Worm (Caenorhabditis elegans) whole organism, early embryonic: Measurements from ENCODE around the gene clc-24.

Experiments used
- ama-1 ChIP-seq: fragments of 150-350 bp; optimal IDR thresholded peaks from 2 replicates; lab custom pipeline; 2014
- ceh-36 ChIP-seq: sonication (generic microtip); optimal IDR thresholded peaks from 2 replicates; lab custom pipeline; 2016; ENCODE audit warnings: missing genetic modification characterization, inconsistent platforms, missing compliant biosample characterization
- hmbx-1 ChIP-seq: sonication (generic microtip); optimal IDR thresholded peaks from 2 replicates; lab custom pipeline; 2016; ENCODE audit warnings: mild to moderate bottlenecking, missing genetic modification characterization, missing compliant biosample characterization
- sea-1 ChIP-seq: fragments of 200-800 bp; sonication (Bioruptor generic); conservative IDR thresholded peaks from 2 replicates; pipeline ENCODE4 v1.3.6; 2022; ENCODE audit warnings: missing genetic modification characterization, missing compliant biosample characterization
- tbx-11 ChIP-seq: fragments of 200-800 bp; sonication (Bioruptor generic); IDR thresholded peaks from 2 replicates; pipeline ENCODE4 v1.3.6; 2022; ENCODE audit warnings: missing genetic modification characterization, missing compliant biosample characterization
- tbx-37 ChIP-seq: fragments of 200-800 bp; sonication (Bioruptor generic); conservative IDR thresholded peaks from 2 replicates; pipeline ENCODE4 v1.3.6; 2022; ENCODE audit warnings: missing genetic modification reagents, missing genetic modification characterization, missing compliant biosample characterization

DNA sequence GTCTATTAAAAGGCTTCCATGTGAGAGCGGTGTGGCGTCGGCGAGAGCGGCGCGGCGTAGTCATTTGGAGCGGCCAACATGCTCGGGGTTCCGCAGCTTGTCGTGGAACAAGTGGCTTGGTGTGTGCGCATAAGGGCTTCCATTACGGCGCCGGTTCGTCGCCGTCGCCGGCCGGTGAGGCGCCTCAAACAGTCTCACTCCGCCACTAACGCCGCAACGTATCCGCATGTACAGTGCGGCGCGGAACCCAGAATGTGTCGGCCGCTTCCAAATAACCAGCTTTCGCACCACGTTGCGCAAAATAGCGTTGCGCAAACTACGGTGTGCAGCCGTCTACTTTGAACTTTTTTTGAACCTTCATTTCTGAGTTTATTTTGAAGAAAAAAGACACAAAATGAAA is 38.9 kb upstream of the clc-24 start:
- TF ChIP-seq ama-1 (lab: Kevin White, UChicago), result no peak
- no peak for TF ChIP-seq sea-1 (GFP tag; lab: Robert Waterston, UW)
- no peak for TF ChIP-seq ceh-36 (tag; lab: Kevin White, UChicago)
- TF ChIP-seq tbx-37 (GFP tag; lab: Robert Waterston, UW), result no peak
- TF ChIP-seq hmbx-1 (tag; lab: Kevin White, UChicago), result no peak
- TF ChIP-seq tbx-11, result no peak
